Fruit fly (Drosophila melanogaster): ENCODE data around the gene IleRS.

IleRS gene

DNA sequence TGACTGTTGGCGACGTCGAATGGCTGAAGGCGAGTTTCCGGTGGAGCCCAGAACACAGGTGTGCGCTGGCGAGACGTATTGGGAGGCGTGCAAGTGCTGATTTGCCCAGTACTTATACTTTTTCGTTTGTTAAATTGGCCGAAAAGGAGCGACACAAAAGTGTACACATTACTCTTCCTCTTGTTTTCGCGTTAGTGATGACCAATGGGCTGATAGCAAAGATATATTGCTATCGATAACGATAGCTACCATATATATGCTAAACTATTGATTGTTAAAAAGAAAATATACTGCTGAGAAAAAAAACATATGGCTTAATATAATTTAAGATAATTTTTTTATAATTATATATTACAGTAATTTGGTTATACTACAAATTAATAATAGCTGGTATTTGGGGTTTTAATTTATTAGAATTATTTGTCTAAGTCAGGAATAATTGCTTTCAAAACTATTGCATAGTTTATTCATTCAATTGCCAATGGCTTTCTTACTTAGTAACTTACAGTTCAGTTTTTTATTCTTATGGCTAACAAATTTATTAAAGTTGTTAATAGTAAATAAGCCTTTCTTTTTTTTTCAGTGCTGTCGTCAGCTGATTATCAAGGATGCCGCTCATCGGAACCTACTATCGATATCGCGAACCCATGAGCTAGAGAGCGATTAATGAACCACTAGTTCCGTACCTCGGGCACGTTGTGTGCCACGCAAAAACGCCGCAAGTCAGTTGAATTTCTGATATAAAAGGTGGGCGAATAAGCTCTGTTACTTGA, at the start of gene IleRS, which contains the start of gene Hem (continued):
- peak; percentile 86; the same call in 3 of the 4 replicates for TF ChIP-seq chinmo (GFP tag; IDR thresholded peaks at IDR 0.05; ENCODE audit: partially characterized antibody)
- peak; percentile 89 for TF ChIP-seq CG15696 (tag; optimal IDR thresholded peaks at IDR 0.05)
- peak; percentile 76 for TF ChIP-seq tx (GFP tag; optimal IDR thresholded peaks at IDR 0.05)
- peak; percentile 82 for TF ChIP-seq CG8765 (GFP tag; IDR thresholded peaks at IDR 0.05)
- no peak for TF ChIP-seq Trl (optimal IDR thresholded peaks at IDR 0.05)
- peak; percentile 81 for TF ChIP-seq Trl (GFP tag; optimal IDR thresholded peaks at IDR 0.05)
- peak; percentile 89 for TF ChIP-seq CG17385 (GFP tag; optimal IDR thresholded peaks at IDR 0.05)
- TF ChIP-seq nom (GFP tag; optimal IDR thresholded peaks at IDR 0.05): no peak
- no peak for TF ChIP-seq CG1233 (GFP tag; optimal IDR thresholded peaks at IDR 0.05)
- TF ChIP-seq CG4730 (GFP tag; IDR thresholded peaks at IDR 0.05): peak; percentile 85
- TF ChIP-seq fd102C (GFP tag; optimal IDR thresholded peaks at IDR 0.05): peak; percentile 46
- TF ChIP-seq Doc2 (GFP tag; IDR thresholded peaks at IDR 0.05): peak; percentile 51; the same call in 1 of the 2 replicates
- TF ChIP-seq CG12104 (GFP tag; optimal IDR thresholded peaks at IDR 0.05): peak; percentile 89
- TF ChIP-seq CG6689 (GFP tag; IDR thresholded peaks at IDR 0.05): peak; percentile 90
- TF ChIP-seq CrebB (tag; optimal IDR thresholded peaks at IDR 0.05): peak; percentile 75
- no peak for TF ChIP-seq h (optimal IDR thresholded peaks at IDR 0.05)
- peak; percentile 81 for TF ChIP-seq ken (GFP tag; IDR thresholded peaks at IDR 0.05)
- peak; percentile 81 for TF ChIP-seq CG4328 (GFP tag; optimal IDR thresholded peaks at IDR 0.05)
- TF ChIP-seq Dip2 (GFP tag; IDR thresholded peaks at IDR 0.05): no peak
- peak; percentile 86 for TF ChIP-seq Drgx (GFP tag; IDR thresholded peaks at IDR 0.05)
- TF ChIP-seq MESR4 (GFP tag; optimal IDR thresholded peaks at IDR 0.05): peak; percentile 78
- TF ChIP-seq CG6175 (GFP tag; IDR thresholded peaks at IDR 0.05): peak; percentile 71
- peak; percentile 74 for TF ChIP-seq org-1 (GFP tag; optimal IDR thresholded peaks at IDR 0.05)
- TF ChIP-seq emc (GFP tag; optimal IDR thresholded peaks at IDR 0.05): peak; percentile 49
- TF ChIP-seq exex (tag; optimal IDR thresholded peaks at IDR 0.05): no peak
- TF ChIP-seq lov (optimal IDR thresholded peaks at IDR 0.05): no peak
- TF ChIP-seq lov (GFP tag; IDR thresholded peaks at IDR 0.05): peak; percentile 67; the same call in 2 of the 3 replicates
- TF ChIP-seq Scr (GFP tag; IDR thresholded peaks at IDR 0.05; ENCODE audit: partially characterized antibody): peak; percentile 73
- peak; percentile 48 for TF ChIP-seq Elba2 (GFP tag; optimal IDR thresholded peaks at IDR 0.05)
- no peak for TF ChIP-seq CG13894 (tag; optimal IDR thresholded peaks at IDR 0.05)
- TF ChIP-seq ttk (GFP tag; IDR thresholded peaks at IDR 0.05): peak; percentile 93
- TF ChIP-seq zen2 (GFP tag; IDR thresholded peaks at IDR 0.05; ENCODE audit: partially characterized antibody): peak; percentile 65
- peak; percentile 93 for TF ChIP-seq CG10979 (tag; optimal IDR thresholded peaks at IDR 0.05)
- TF ChIP-seq D (optimal IDR thresholded peaks at IDR 0.05): no peak
- TF ChIP-seq D (GFP tag; optimal IDR thresholded peaks at IDR 0.05): no peak
- TF ChIP-seq maf-S (GFP tag; optimal IDR thresholded peaks at IDR 0.05): peak; percentile 73
- TF ChIP-seq CG34376 (GFP tag; optimal IDR thresholded peaks at IDR 0.05): peak; percentile 35
- peak; percentile 87 for TF ChIP-seq CG11093 (GFP tag; IDR thresholded peaks at IDR 0.05)
- TF ChIP-seq tup (GFP tag; optimal IDR thresholded peaks at IDR 0.05): peak; percentile 65
- TF ChIP-seq HLH3B (GFP tag; IDR thresholded peaks at IDR 0.05): peak; percentile 89
- no peak for TF ChIP-seq kni (GFP tag; optimal IDR thresholded peaks at IDR 0.05)
- peak; percentile 84 for TF ChIP-seq CG2116 (GFP tag; optimal IDR thresholded peaks at IDR 0.05)
- no peak for TF ChIP-seq CG11504 (tag; optimal IDR thresholded peaks at IDR 0.05)
- TF ChIP-seq CG7556 (GFP tag; optimal IDR thresholded peaks at IDR 0.05): peak; percentile 93
- peak; percentile 84 for TF ChIP-seq CG10147 (GFP tag; optimal IDR thresholded peaks at IDR 0.05)
- peak; percentile 95 for TF ChIP-seq CG18262 (tag; optimal IDR thresholded peaks at IDR 0.05)
- TF ChIP-seq CG2875 (GFP tag; optimal IDR thresholded peaks at IDR 0.05): peak; percentile 84
- peak; percentile 80 for TF ChIP-seq danr (GFP tag; IDR thresholded peaks at IDR 0.05)
- peak; percentile 80 for TF ChIP-seq zfh2 (GFP tag; optimal IDR thresholded peaks at IDR 0.05)
- TF ChIP-seq CG9609 (GFP tag; optimal IDR thresholded peaks at IDR 0.05): peak; percentile 84

All from whole organism, embryonic.